Worm (Caenorhabditis elegans): Measurements from ENCODE around the gene lips-8.

ce11 chrX:14900487-14900886 lies 2.2 kb downstream of the lips-8 start:
- TF ChIP-seq hnd-1 (tag; optimal IDR thresholded peaks at IDR 0.05) (no peak), ama-1 (optimal IDR thresholded peaks at IDR 0.05) (no peak), hmg-4 (GFP tag; optimal IDR thresholded peaks at IDR 0.05) (no peak), ceh-36 (tag; optimal IDR thresholded peaks at IDR 0.05) (no peak)
